Worm (Caenorhabditis elegans) whole organism, L4 larva: ENCODE results near the gene F53B3.3.

ENCODE experiments used
- F10B5.3 ChIP-seq: sonication (generic microtip); optimal IDR thresholded peaks from 2 replicates; lab custom pipeline; 2016; ENCODE audit warnings: mild to moderate bottlenecking, missing genetic modification characterization, missing compliant biosample characterization
- F44E2.7 ChIP-seq: fragments of 200-800 bp; sonication (Bioruptor generic); IDR thresholded peaks from 2 replicates; pipeline ENCODE4 v2.1.2; 2022; ENCODE audit warnings: missing genetic modification characterization, missing compliant biosample characterization
- T20F7.1 ChIP-seq: fragments of 200-800 bp; sonication (Bioruptor generic); optimal IDR thresholded peaks from 2 replicates; lab custom pipeline; 2018; ENCODE audit warnings: mild to moderate bottlenecking, missing genetic modification characterization, missing compliant biosample characterization
- Y75B8A.6 ChIP-seq: fragments of 200-800 bp; sonication (Bioruptor generic); IDR thresholded peaks from 2 replicates; pipeline ENCODE4 v1.3.6; 2022; ENCODE audit warnings: missing genetic modification reagents, missing genetic modification characterization, missing compliant biosample characterization
- ZK337.2 ChIP-seq: fragments of 200-800 bp; sonication (Bioruptor generic); IDR thresholded peaks from 2 replicates; pipeline ENCODE4 v1.3.6; 2022; ENCODE audit warnings: missing genetic modification reagents, missing genetic modification characterization, missing compliant biosample characterization
- ZK546.5 ChIP-seq, 2 experiments: sonication (generic microtip); optimal IDR thresholded peaks; 2 replicates each; lab custom pipeline; 2017; ENCODE audit warnings: missing biosample characterization in 2 of 2, missing genetic modification characterization in 2 of 2
- aha-1 ChIP-seq: fragments of 150-350 bp; peaks from one replicate; lab custom pipeline; 2014; ENCODE audit warnings: missing biosample characterization, missing genetic modification characterization
- attf-4 ChIP-seq: sonication (generic microtip); optimal IDR thresholded peaks from 3 replicates; lab custom pipeline; 2017; ENCODE audit warnings: missing biosample characterization, missing genetic modification characterization
- cey-2 ChIP-seq: sonication (generic microtip); optimal IDR thresholded peaks from 3 replicates; lab custom pipeline; 2017; ENCODE audit warnings: missing genetic modification characterization, mild to moderate bottlenecking, missing compliant biosample characterization, antibody characterized with exemption, borderline replicate concordance; ENCODE audit not compliant: insufficient read depth
- ctbp-1 ChIP-seq: fragments of 200-800 bp; sonication (Bioruptor generic); IDR thresholded peaks from 2 replicates; pipeline ENCODE4 v1.3.6; 2022; ENCODE audit warnings: missing genetic modification reagents, missing genetic modification characterization, missing compliant biosample characterization
- daf-8 ChIP-seq: fragments of 200-800 bp; sonication (Bioruptor generic); IDR thresholded peaks from 2 replicates; pipeline ENCODE4 v1.3.6; 2022; ENCODE audit warnings: missing genetic modification characterization, missing compliant biosample characterization
- dmd-9 ChIP-seq: fragments of 200-800 bp; sonication (Bioruptor generic); IDR thresholded peaks from 2 replicates; pipeline ENCODE4 v1.3.6; 2022; ENCODE audit warnings: missing genetic modification reagents, missing genetic modification characterization, missing compliant biosample characterization
- dpl-1 ChIP-seq: fragments of 150-350 bp; optimal IDR thresholded peaks from 2 replicates; lab custom pipeline; 2014; ENCODE audit warnings: missing biosample characterization, missing genetic modification reagents, missing genetic modification characterization
- dve-1 ChIP-seq: sonication (generic microtip); optimal IDR thresholded peaks from 2 replicates; lab custom pipeline; 2017; ENCODE audit warnings: antibody characterized with exemption, mild to moderate bottlenecking, missing genetic modification characterization, missing compliant biosample characterization; ENCODE audit not compliant: insufficient read depth
- egl-27 ChIP-seq: sonication (generic microtip); optimal IDR thresholded peaks from 3 replicates; lab custom pipeline; 2017; ENCODE audit warnings: missing biosample characterization, missing genetic modification reagents, missing genetic modification characterization
- fkh-10 ChIP-seq: fragments of 150-350 bp; optimal IDR thresholded peaks from 2 replicates; lab custom pipeline; 2014; ENCODE audit warnings: missing biosample characterization, missing genetic modification reagents, missing genetic modification characterization
- hif-1 ChIP-seq, 2 experiments: sonication (generic microtip); optimal IDR thresholded peaks; 2 replicates each; lab custom pipeline; 2016 to 2017; ENCODE audit warnings: missing compliant biosample characterization in 2 of 2, missing genetic modification characterization in 2 of 2, missing genetic modification reagents in 2 of 2, missing genotype in 2 of 2, mild to moderate bottlenecking in 1 of 2
- hlh-11 ChIP-seq: fragments of 200-800 bp; sonication (Bioruptor generic); optimal IDR thresholded peaks from 2 replicates; lab custom pipeline; 2018; ENCODE audit warnings: mild to moderate bottlenecking, missing genetic modification characterization, missing compliant biosample characterization
- hlh-30 ChIP-seq: sonication (generic microtip); optimal IDR thresholded peaks from 2 replicates; lab custom pipeline; 2017; ENCODE audit warnings: antibody characterized with exemption, mild to moderate bottlenecking, missing genetic modification characterization, missing compliant biosample characterization; ENCODE audit not compliant: insufficient read depth
- lin-13 ChIP-seq: fragments of 150-350 bp; optimal IDR thresholded peaks from 2 replicates; lab custom pipeline; 2014; ENCODE audit warnings: missing biosample characterization, missing genetic modification reagents, missing genetic modification characterization
- lin-15B ChIP-seq: fragments of 150-350 bp; sonication (generic microtip); optimal IDR thresholded peaks from 3 replicates; lab custom pipeline; 2014; ENCODE audit warnings: missing biosample characterization, missing genetic modification characterization
- lin-29 ChIP-seq: fragments of 200-800 bp; sonication (Bioruptor generic); IDR thresholded peaks from 2 replicates; pipeline ENCODE4 v1.3.6; 2022; ENCODE audit warnings: missing genetic modification reagents, missing genetic modification characterization, missing compliant biosample characterization
- lir-3 ChIP-seq: sonication (generic microtip); optimal IDR thresholded peaks from 2 replicates; lab custom pipeline; 2016; ENCODE audit warnings: mild to moderate bottlenecking, missing genetic modification characterization, missing compliant biosample characterization
- lsy-2 ChIP-seq, 2 experiments: fragments of 150-350 bp in 1 of 2; sonication (generic microtip) in 1 of 2; optimal IDR thresholded peaks; 2 replicates each; lab custom pipeline; 2014 to 2017; ENCODE audit warnings: missing biosample characterization in 2 of 2, missing genetic modification characterization in 2 of 2
- mdl-1 ChIP-seq, 2 experiments: fragments of 150-350 bp in 1 of 2; sonication (generic microtip) in 1 of 2; optimal IDR thresholded peaks; 2 replicates each; lab custom pipeline; 2014 to 2017; ENCODE audit warnings: missing biosample characterization in 2 of 2, missing genetic modification characterization in 2 of 2
- mdt-29 ChIP-seq: fragments of 200-800 bp; sonication (Bioruptor generic); IDR thresholded peaks from 2 replicates; pipeline ENCODE4 v1.3.6; 2022; ENCODE audit warnings: missing genetic modification reagents, missing genetic modification characterization, missing compliant biosample characterization
- mep-1 ChIP-seq: fragments of 150-350 bp; sonication (generic microtip); optimal IDR thresholded peaks from 3 replicates; lab custom pipeline; 2014; ENCODE audit warnings: missing biosample characterization, missing genetic modification characterization
- mes-2 ChIP-seq: sonication (generic microtip); optimal IDR thresholded peaks from 2 replicates; lab custom pipeline; 2016; ENCODE audit warnings: missing genotype, mild to moderate bottlenecking, missing genetic modification characterization, missing compliant biosample characterization; ENCODE audit not compliant: poor library complexity, severe bottlenecking
- nhr-237 ChIP-seq: sonication (generic microtip); optimal IDR thresholded peaks from 2 replicates; lab custom pipeline; 2017; ENCODE audit warnings: missing biosample characterization, missing genetic modification characterization
- nhr-25 ChIP-seq: sonication (generic microtip); optimal IDR thresholded peaks from 2 replicates; lab custom pipeline; 2017; ENCODE audit warnings: missing genetic modification characterization, mild to moderate bottlenecking, missing compliant biosample characterization, antibody characterized with exemption, moderate library complexity, borderline replicate concordance; ENCODE audit not compliant: insufficient read depth
- nhr-28 ChIP-seq: fragments of 150-350 bp; optimal IDR thresholded peaks from 2 replicates; lab custom pipeline; 2014; ENCODE audit warnings: missing biosample characterization, missing genetic modification characterization
- nhr-41 ChIP-seq: fragments of 200-800 bp; sonication (Bioruptor generic); IDR thresholded peaks from 2 replicates; pipeline ENCODE4 v1.3.6; 2022; ENCODE audit warnings: missing genetic modification reagents, missing genetic modification characterization, missing compliant biosample characterization
- nhr-6 ChIP-seq: fragments of 150-350 bp; optimal IDR thresholded peaks from 2 replicates; lab custom pipeline; 2014; ENCODE audit warnings: missing biosample characterization, missing genetic modification characterization
- nhr-77 ChIP-seq: fragments of 150-350 bp; optimal IDR thresholded peaks from 2 replicates; lab custom pipeline; 2014; ENCODE audit warnings: missing biosample characterization, missing genetic modification characterization
- pqm-1 ChIP-seq: sonication (generic microtip); optimal IDR thresholded peaks from 2 replicates; lab custom pipeline; 2017; ENCODE audit warnings: missing biosample characterization, missing genetic modification characterization
- rbr-2 ChIP-seq: sonication (generic microtip); optimal IDR thresholded peaks from 2 replicates; lab custom pipeline; 2016; ENCODE audit warnings: missing genotype, missing genetic modification characterization, missing compliant biosample characterization
- sdz-12 ChIP-seq: fragments of 200-800 bp; sonication (Bioruptor generic); optimal IDR thresholded peaks from 2 replicates; lab custom pipeline; 2018; ENCODE audit warnings: mild to moderate bottlenecking, missing genetic modification characterization, missing compliant biosample characterization
- set-16 ChIP-seq: fragments of 200-800 bp; sonication (Bioruptor generic); IDR thresholded peaks from 2 replicates; pipeline ENCODE4 v1.3.6; 2022; ENCODE audit warnings: missing genetic modification reagents, missing genetic modification characterization, missing compliant biosample characterization
- snpc-1.2 ChIP-seq: fragments of 200-800 bp; sonication (Bioruptor generic); IDR thresholded peaks from 2 replicates; pipeline ENCODE4 v1.3.6; 2022; ENCODE audit warnings: missing genetic modification reagents, missing genetic modification characterization, missing compliant biosample characterization
- tra-1 ChIP-seq: fragments of 200-800 bp; sonication (Bioruptor generic); IDR thresholded peaks from 2 replicates; pipeline ENCODE4 v1.3.6; 2022; ENCODE audit warnings: missing genetic modification reagents, missing genetic modification characterization, missing compliant biosample characterization
- unc-130 ChIP-seq: sonication (generic microtip); optimal IDR thresholded peaks from 2 replicates; lab custom pipeline; 2016; ENCODE audit warnings: missing genetic modification reagents, missing genetic modification characterization, missing compliant biosample characterization
- vab-7 ChIP-seq: fragments of 200-800 bp; sonication (Bioruptor generic); IDR thresholded peaks from 2 replicates; pipeline ENCODE4 v1.3.6; 2022; ENCODE audit warnings: missing genetic modification reagents, missing genetic modification characterization, missing compliant biosample characterization
- ztf-7 ChIP-seq: fragments of 150-350 bp; optimal IDR thresholded peaks from 2 replicates; lab custom pipeline; 2014; ENCODE audit warnings: missing biosample characterization, missing genetic modification characterization

Gene F53B3.3

ce11 chrX:2858380-2858779 is 12.6 kb downstream of the F53B3.3 start:
- peak; percentile 14 for TF ChIP-seq nhr-28 (tag; lab: Kevin White, UChicago)
- peak; percentile 82 for TF ChIP-seq hlh-30
- peak; percentile 28 for TF ChIP-seq mep-1 (tag; lab: Kevin White, UChicago)
- TF ChIP-seq unc-130 (GFP tag; lab: Kevin White, UChicago), result no peak
- no peak for TF ChIP-seq egl-27 (tag; lab: Kevin White, UChicago)

- peak; percentile 26 for TF ChIP-seq nhr-28 (tag; lab: Kevin White, UChicago)
- peak in 1 of 2 experiments; percentile 7 for TF ChIP-seq hif-1 (tag; optimal IDR thresholded peaks at IDR 0.05; lab: Kevin White, UChicago)
- no peak for TF ChIP-seq nhr-77 (tag; lab: Kevin White, UChicago)
- TF ChIP-seq mes-2, result peak; percentile 91
- no peak for TF ChIP-seq attf-4
- TF ChIP-seq sdz-12, result no peak
- peak in 1 of 2 experiments; percentile 46 for TF ChIP-seq lsy-2 (tag; optimal IDR thresholded peaks at IDR 0.05; lab: Kevin White, UChicago)
- TF ChIP-seq aha-1 (tag; lab: Kevin White, UChicago), result peak; percentile 38
- TF ChIP-seq dve-1, result no peak
- TF ChIP-seq rbr-2 (tag; lab: Kevin White, UChicago), result no peak
Measured at ce11 chrX:2857070-2857825, 13.7 kb downstream of the F53B3.3 start, which contains the start of gene tra-4. Gene tra-4 (minus strand): TSS chrX:2857603.

- TF ChIP-seq egl-27 (tag; lab: Kevin White, UChicago), result no peak
- no peak for TF ChIP-seq F10B5.3 (tag; lab: Kevin White, UChicago)
- no peak for TF ChIP-seq dmd-9 (GFP tag; lab: Robert Waterston, UW)
- TF ChIP-seq fkh-10 (GFP tag; lab: Kevin White, UChicago), result no peak
- TF ChIP-seq hlh-11 (tag; lab: Kevin White, UChicago), result no peak
- TF ChIP-seq nhr-237 (tag; lab: Kevin White, UChicago), result no peak
Measured at ce11 chrX:2853963-2854362, 17.0 kb downstream of the F53B3.3 start.

- TF ChIP-seq ctbp-1 (GFP tag; lab: Robert Waterston, UW), result peak; percentile 89
- peak; percentile 87 for TF ChIP-seq nhr-25 (tag; lab: Kevin White, UChicago)
- peak; percentile 56 for TF ChIP-seq lin-13
- TF ChIP-seq mdt-29 (GFP tag; lab: Robert Waterston, UW), result no peak
- no peak for TF ChIP-seq ZK337.2
- peak; percentile 5; the same call in 1 of the 2 replicates for TF ChIP-seq nhr-41 (GFP tag; lab: Robert Waterston, UW)
- TF ChIP-seq pqm-1 (tag; lab: Kevin White, UChicago), result peak; percentile 24
- peak; percentile 53 to 59 for TF ChIP-seq lsy-2 (tag; optimal IDR thresholded peaks at IDR 0.05; lab: Kevin White, UChicago)
- TF ChIP-seq mdl-1 (tag; optimal IDR thresholded peaks at IDR 0.05; lab: Kevin White, UChicago), result peak; percentile 72 to 93
- TF ChIP-seq snpc-1.2 (GFP tag; lab: Robert Waterston, UW), result 0 out of 2 replicates have a peak, but pooled peaks have one; percentile 18
- peak; percentile 62; the same call in 1 of the 2 replicates for TF ChIP-seq dmd-9 (GFP tag; lab: Robert Waterston, UW)
- no peak for TF ChIP-seq ZK546.5 (tag; optimal IDR thresholded peaks at IDR 0.05; lab: Kevin White, UChicago)
- TF ChIP-seq Y75B8A.6, result no peak
- TF ChIP-seq lir-3 (tag; lab: Kevin White, UChicago), result no peak
- TF ChIP-seq ztf-7 (tag; lab: Kevin White, UChicago), result peak; percentile 31
- no peak for TF ChIP-seq nhr-6 (tag; lab: Kevin White, UChicago)
- no peak for TF ChIP-seq cey-2 (tag; lab: Kevin White, UChicago)
- peak; percentile 39 for TF ChIP-seq dpl-1
- TF ChIP-seq daf-8, result no peak
- TF ChIP-seq T20F7.1 (GFP tag; lab: Kevin White, UChicago), result peak; percentile 57
- TF ChIP-seq lin-29, result no peak
- TF ChIP-seq vab-7 (GFP tag; lab: Robert Waterston, UW), result peak; percentile 54; the same call in 1 of the 2 replicates
- no peak for TF ChIP-seq lin-15B (tag; lab: Kevin White, UChicago)
- TF ChIP-seq sdz-12, result no peak
- no peak for TF ChIP-seq F44E2.7 (GFP tag; lab: Robert Waterston, UW)
- peak; percentile 92 for TF ChIP-seq set-16
- peak; percentile 44; the same call in 1 of the 2 replicates for TF ChIP-seq tra-1 (GFP tag; lab: Robert Waterston, UW)
- TF ChIP-seq nhr-28 (tag; lab: Kevin White, UChicago), result peak; percentile 89
Measured at ce11 chrX:2852388-2852908, 18.5 kb downstream of the F53B3.3 start, which contains the start of gene kin-29. Gene kin-29 (minus strand): TSS chrX:2852438.
